Worm (Caenorhabditis elegans): Measurements from ENCODE around the gene fbxl-2.

DNA sequence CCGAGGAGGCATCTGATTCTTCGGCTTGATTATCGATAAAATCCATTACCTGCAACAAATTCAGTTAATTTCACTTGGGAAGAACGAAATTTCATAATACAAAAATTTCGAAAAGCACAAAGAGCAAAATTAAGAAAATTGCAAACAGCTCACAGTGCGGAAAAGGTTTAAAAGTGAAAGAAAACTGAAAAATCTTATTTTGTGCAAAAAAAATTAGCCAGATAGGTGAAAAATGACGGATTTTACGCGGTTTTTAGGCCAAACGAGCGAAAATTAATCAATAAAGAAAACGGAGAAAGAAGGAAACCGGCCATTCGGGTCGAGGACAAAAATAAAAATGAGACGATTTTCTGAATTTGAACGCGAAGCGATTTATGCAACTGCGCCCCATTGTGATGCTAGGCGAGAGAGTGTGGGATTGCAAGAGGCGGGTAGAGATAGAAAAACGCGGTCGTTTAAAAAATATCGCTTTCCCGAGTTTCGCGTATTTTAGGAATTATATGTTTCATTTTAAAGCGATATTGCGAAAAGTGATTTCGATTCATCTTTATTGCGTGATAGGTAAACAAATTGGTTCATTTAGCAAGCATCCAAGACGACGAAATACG lies 36.3 kb upstream of the fbxl-2 start, which contains the start of gene emb-5:
- TF ChIP-seq ceh-43 (GFP tag; optimal IDR thresholded peaks at IDR 0.05), result no peak
- TF ChIP-seq ztf-11 (tag; optimal IDR thresholded peaks at IDR 0.05), result no peak
- no peak for TF ChIP-seq unc-120 (tag; optimal IDR thresholded peaks at IDR 0.05; ENCODE audit: poor library complexity, severe bottlenecking)
- TF ChIP-seq lin-13 (tag; optimal IDR thresholded peaks at IDR 0.05), result peak; percentile 81
- no peak for TF ChIP-seq elt-1 (tag; optimal IDR thresholded peaks at IDR 0.05; ENCODE audit: borderline replicate concordance, insufficient read depth)
- TF ChIP-seq unc-62 (GFP tag; optimal IDR thresholded peaks at IDR 0.05), result no peak
- TF ChIP-seq nhr-76 (tag; optimal IDR thresholded peaks at IDR 0.05), result no peak
- TF ChIP-seq nhr-28 (tag; optimal IDR thresholded peaks at IDR 0.05), result no peak

Measured in whole organism, mixed stage, embryonic.